Worm (Caenorhabditis elegans) whole organism, midembryonic: ENCODE results near the gene nra-1.
A peak's percentile ranks its signal among the peaks of the same experiment; 100 is the strongest.

Source experiments
- T22C8.4 ChIP-seq: fragments of 200-800 bp; sonication (Bioruptor generic); IDR thresholded peaks from 2 replicates; pipeline ENCODE4 v1.3.6; 2022; ENCODE audit warnings: missing genetic modification characterization, missing compliant biosample characterization
- cog-1 ChIP-seq: sonication (generic microtip); optimal IDR thresholded peaks from 2 replicates; lab custom pipeline; 2016; ENCODE audit warnings: missing genetic modification characterization, missing compliant biosample characterization
- flt-1 ChIP-seq: fragments of 200-800 bp; sonication (Bioruptor generic); IDR thresholded peaks from 2 replicates; pipeline ENCODE4 v1.3.6; 2022; ENCODE audit warnings: missing genetic modification characterization, missing compliant biosample characterization
- klf-2 ChIP-seq: fragments of 200-800 bp; sonication (Bioruptor generic); conservative IDR thresholded peaks from 2 replicates; pipeline ENCODE4 v1.3.6; 2022; ENCODE audit warnings: missing genetic modification reagents, missing genetic modification characterization, missing compliant biosample characterization
- med-1 ChIP-seq: sonication (generic microtip); optimal IDR thresholded peaks from 2 replicates; lab custom pipeline; 2017; ENCODE audit warnings: missing genetic modification characterization, mild to moderate bottlenecking, missing compliant biosample characterization, antibody characterized with exemption, missing genetic modification reagents; ENCODE audit not compliant: insufficient read depth
- ref-1 ChIP-seq: fragments of 200-800 bp; sonication (Bioruptor generic); conservative IDR thresholded peaks from 2 replicates; pipeline ENCODE4 v1.3.6; 2022; ENCODE audit warnings: missing genetic modification reagents, missing genetic modification characterization, missing compliant biosample characterization
- tab-1 ChIP-seq: fragments of 200-800 bp; sonication (Bioruptor generic); IDR thresholded peaks from 2 replicates; pipeline ENCODE4 v1.3.6; 2022; ENCODE audit warnings: missing genetic modification characterization, missing compliant biosample characterization
- ztf-23 ChIP-seq: fragments of 200-800 bp; sonication (Bioruptor generic); IDR thresholded peaks from 2 replicates; pipeline ENCODE4 v1.3.6; 2022; ENCODE audit warnings: missing genetic modification reagents, missing genetic modification characterization, missing compliant biosample characterization
- ztf-29 ChIP-seq: fragments of 200-800 bp; sonication (Bioruptor generic); IDR thresholded peaks from 2 replicates; pipeline ENCODE4 v1.3.6; 2022; ENCODE audit warnings: missing genetic modification reagents, missing genetic modification characterization, missing compliant biosample characterization

Gene nra-1

ce11 chrIV:17273602-17274110 lies 10.3 kb downstream of the nra-1 start, which contains the start of gene gln-5:
Gene gln-5 (minus strand): TSS chrIV:17273652.
- no peak for TF ChIP-seq ztf-23 (GFP tag; lab: Robert Waterston, UW)

- no peak for TF ChIP-seq T22C8.4 (GFP tag; lab: Robert Waterston, UW)
- TF ChIP-seq cog-1 = peak; percentile 22
These were observed 14.3 kb downstream of the nra-1 start for ce11 chrIV:17269702-17270101.

- TF ChIP-seq ztf-29 (no peak), klf-2 (no peak), flt-1 (GFP tag; lab: Robert Waterston, UW) (no peak), T22C8.4 (GFP tag; lab: Robert Waterston, UW) (no peak), ref-1 (no peak), ztf-23 (GFP tag; lab: Robert Waterston, UW) (no peak), cog-1 (no peak), med-1 (no peak), tab-1 (GFP tag; lab: Robert Waterston, UW) (no peak)
These were observed 15.0 kb downstream of the nra-1 start, which contains the start of gene atgp-1 for ce11 chrIV:17269042-17269441. Gene atgp-1 (plus strand): TSS chrIV:17269342.

- TF ChIP-seq med-1 (no peak), ztf-23 (GFP tag; lab: Robert Waterston, UW) (0 out of 2 replicates have a peak, but pooled peaks have one; percentile 61), cog-1 (peak; percentile 51)
These were observed 15.4 kb downstream of the nra-1 start for ce11 chrIV:17268628-17269027.

ce11 chrIV:17268069-17268468 lies 15.9 kb downstream of the nra-1 start:
- TF ChIP-seq ztf-29 = no peak
- TF ChIP-seq tab-1 (GFP tag; lab: Robert Waterston, UW) = no peak
- TF ChIP-seq med-1 = no peak
- TF ChIP-seq T22C8.4 (GFP tag; lab: Robert Waterston, UW) = no peak
- no peak for TF ChIP-seq ztf-23 (GFP tag; lab: Robert Waterston, UW)
- TF ChIP-seq ref-1 = no peak
- no peak for TF ChIP-seq cog-1
- TF ChIP-seq klf-2 = no peak
- no peak for TF ChIP-seq flt-1 (GFP tag; lab: Robert Waterston, UW)

ce11 chrIV:17267304-17267891 lies 16.6 kb downstream of the nra-1 start:
- TF ChIP-seq ref-1 (no peak), tab-1 (GFP tag; lab: Robert Waterston, UW) (no peak), med-1 (no peak), ztf-29 (no peak), cog-1 (no peak), ztf-23 (GFP tag; lab: Robert Waterston, UW) (no peak), flt-1 (GFP tag; lab: Robert Waterston, UW) (no peak), T22C8.4 (GFP tag; lab: Robert Waterston, UW) (no peak), klf-2 (no peak)

ce11 chrIV:17265716-17266115 lies 18.3 kb downstream of the nra-1 start:
- TF ChIP-seq tab-1 (GFP tag; lab: Robert Waterston, UW) = no peak
- no peak for TF ChIP-seq cog-1
- TF ChIP-seq ztf-29 = no peak
- no peak for TF ChIP-seq ref-1
- TF ChIP-seq T22C8.4 (GFP tag; lab: Robert Waterston, UW) = no peak
- no peak for TF ChIP-seq med-1
- TF ChIP-seq ztf-23 (GFP tag; lab: Robert Waterston, UW) = no peak
- no peak for TF ChIP-seq flt-1 (GFP tag; lab: Robert Waterston, UW)
- no peak for TF ChIP-seq klf-2

ce11 chrIV:17265279-17265678 lies 18.7 kb downstream of the nra-1 start, which contains the start of gene str-187:
Gene str-187 (plus strand): TSS chrIV:17265579.
- no peak for TF ChIP-seq ztf-29
- no peak for TF ChIP-seq klf-2
- TF ChIP-seq cog-1 = no peak
- no peak for TF ChIP-seq T22C8.4 (GFP tag; lab: Robert Waterston, UW)
- TF ChIP-seq ref-1 = no peak
- no peak for TF ChIP-seq med-1
- no peak for TF ChIP-seq flt-1 (GFP tag; lab: Robert Waterston, UW)
- no peak for TF ChIP-seq ztf-23 (GFP tag; lab: Robert Waterston, UW)
- no peak for TF ChIP-seq tab-1 (GFP tag; lab: Robert Waterston, UW)

ce11 chrIV:17264714-17265113 lies 19.3 kb downstream of the nra-1 start, which contains the start of gene F26D10.13:
Gene F26D10.13 (minus strand): TSS chrIV:17264814.
- TF ChIP-seq ztf-29 (no peak), tab-1 (GFP tag; lab: Robert Waterston, UW) (no peak), klf-2 (no peak), flt-1 (GFP tag; lab: Robert Waterston, UW) (no peak), T22C8.4 (GFP tag; lab: Robert Waterston, UW) (no peak), ztf-23 (GFP tag; lab: Robert Waterston, UW) (no peak), ref-1 (no peak)

- TF ChIP-seq cog-1 (no peak), T22C8.4 (GFP tag; lab: Robert Waterston, UW) (no peak), ztf-29 (no peak), med-1 (no peak), tab-1 (GFP tag; lab: Robert Waterston, UW) (no peak), klf-2 (no peak), flt-1 (GFP tag; lab: Robert Waterston, UW) (no peak), ref-1 (no peak), ztf-23 (GFP tag; lab: Robert Waterston, UW) (no peak)
These were observed 20.3 kb downstream of the nra-1 start for ce11 chrIV:17263714-17264113.

- TF ChIP-seq klf-2 = no peak
- no peak for TF ChIP-seq med-1
- no peak for TF ChIP-seq T22C8.4 (GFP tag; lab: Robert Waterston, UW)
- no peak for TF ChIP-seq cog-1
- no peak for TF ChIP-seq tab-1 (GFP tag; lab: Robert Waterston, UW)
- TF ChIP-seq ref-1 = no peak
- TF ChIP-seq flt-1 (GFP tag; lab: Robert Waterston, UW) = no peak
- TF ChIP-seq ztf-29 = no peak
- no peak for TF ChIP-seq ztf-23 (GFP tag; lab: Robert Waterston, UW)
These were observed 21.6 kb downstream of the nra-1 start, which contains the start of gene ZK550.6 for ce11 chrIV:17262385-17262784. Gene ZK550.6 (minus strand): TSS chrIV:17262485.
